Fruit fly (Drosophila melanogaster): ENCODE results near the gene Nedd4.

- no peak for TF ChIP-seq CG12942 (GFP tag; optimal IDR thresholded peaks at IDR 0.05)
- no peak for TF ChIP-seq psq (GFP tag; optimal IDR thresholded peaks at IDR 0.05)
- TF ChIP-seq zen2 (GFP tag; IDR thresholded peaks at IDR 0.05; ENCODE audit: partially characterized antibody), result no peak
- no peak for TF ChIP-seq CG15601 (tag; optimal IDR thresholded peaks at IDR 0.05)
- TF ChIP-seq tgo (GFP tag; IDR thresholded peaks at IDR 0.05), result no peak
- 0 out of 3 replicates have a peak, but pooled peaks have one; percentile 41 for TF ChIP-seq zfh1 (GFP tag; IDR thresholded peaks at IDR 0.05)
- no peak for TF ChIP-seq CG16779 (GFP tag; IDR thresholded peaks at IDR 0.05)
- TF ChIP-seq Jarid2 (GFP tag; optimal IDR thresholded peaks at IDR 0.05), result no peak
- no peak for TF ChIP-seq CG14667 (GFP tag; IDR thresholded peaks at IDR 0.05)
- no peak for TF ChIP-seq CG17385 (GFP tag; optimal IDR thresholded peaks at IDR 0.05)
- no peak for TF ChIP-seq CG30431 (GFP tag; optimal IDR thresholded peaks at IDR 0.05)
- no peak for TF ChIP-seq Elba2 (GFP tag; optimal IDR thresholded peaks at IDR 0.05)
Observed at dm6 chr3L:17502235-17502634, 27.6 kb upstream of the Nedd4 start.
